Fruit fly (Drosophila melanogaster) whole organism, embryonic: ENCODE measurements around the gene CG7101.

Source experiments
- Aef1 ChIP-seq: fragments of 200-800 bp; sonication (Bioruptor generic); IDR thresholded peaks from 3 replicates; pipeline ENCODE4 v1.3.6; 2022; ENCODE audit warnings: missing biosample characterization, missing genetic modification characterization
- Bteb2 ChIP-seq: fragments of 200-800 bp; sonication (Bioruptor generic); optimal IDR thresholded peaks from 2 replicates; lab custom pipeline; 2016; ENCODE audit warnings: missing biosample characterization, missing genetic modification characterization
- CG11247 ChIP-seq: fragments of 200-800 bp; sonication (Bioruptor generic); IDR thresholded peaks from 2 replicates; pipeline ENCODE4 v1.3.6; 2022; ENCODE audit warnings: missing biosample characterization, missing genetic modification characterization
- CG12236 ChIP-seq: fragments of 200-800 bp; sonication (Bioruptor generic); optimal IDR thresholded peaks from 2 replicates; lab custom pipeline; 2016; ENCODE audit warnings: missing biosample characterization, missing genetic modification characterization
- CG12769 ChIP-seq: fragments of 200-800 bp; sonication (Bioruptor generic); optimal IDR thresholded peaks from 2 replicates; lab custom pipeline; 2019; ENCODE audit warnings: missing biosample characterization, mild to moderate bottlenecking, missing genetic modification characterization, moderate library complexity
- CG13775 ChIP-seq: fragments of 200-800 bp; sonication (Bioruptor generic); optimal IDR thresholded peaks from 3 replicates; lab custom pipeline; 2017; ENCODE audit warnings: missing biosample characterization, mild to moderate bottlenecking, missing genetic modification characterization
- CG16813 ChIP-seq: fragments of 200-800 bp; sonication (Bioruptor generic); IDR thresholded peaks from 3 replicates; pipeline ENCODE4 v1.3.6; 2022; ENCODE audit warnings: missing biosample characterization, missing genetic modification characterization; ENCODE audit not compliant: partially characterized antibody
- CG16863 ChIP-seq: fragments of 200-800 bp; sonication (Bioruptor generic); optimal IDR thresholded peaks from 3 replicates; lab custom pipeline; 2016; ENCODE audit warnings: missing biosample characterization, missing genetic modification characterization
- CG17568 ChIP-seq: fragments of 200-800 bp; sonication (Bioruptor generic); optimal IDR thresholded peaks from 2 replicates; lab custom pipeline; 2018; ENCODE audit warnings: missing biosample characterization, mild to moderate bottlenecking, missing genetic modification characterization, moderate library complexity
- CG2712 ChIP-seq: fragments of 200-800 bp; optimal IDR thresholded peaks from 3 replicates; lab custom pipeline; 2019; ENCODE audit warnings: missing biosample characterization, mild to moderate bottlenecking, missing genetic modification characterization, moderate library complexity
- CG31441 ChIP-seq: fragments of 200-800 bp; sonication (Bioruptor generic); IDR thresholded peaks from 2 replicates; pipeline ENCODE4 v1.3.6; 2022; ENCODE audit warnings: missing biosample characterization, missing genetic modification characterization
- CG3838 ChIP-seq: fragments of 200-800 bp; sonication (Bioruptor generic); optimal IDR thresholded peaks from 3 replicates; lab custom pipeline; 2016; ENCODE audit warnings: missing biosample characterization, missing genetic modification characterization
- CG6683 ChIP-seq: fragments of 200-800 bp; sonication (Bioruptor generic); optimal IDR thresholded peaks from 2 replicates; lab custom pipeline; 2017; ENCODE audit warnings: missing biosample characterization, mild to moderate bottlenecking, missing genetic modification characterization, missing genetic modification reagents
- CG7745 ChIP-seq: fragments of 200-800 bp; sonication (Bioruptor generic); optimal IDR thresholded peaks from 2 replicates; lab custom pipeline; 2018; ENCODE audit warnings: missing biosample characterization, mild to moderate bottlenecking, missing genetic modification characterization, moderate library complexity
- CG8388 ChIP-seq: fragments of 200-800 bp; sonication (Bioruptor generic); optimal IDR thresholded peaks from 2 replicates; lab custom pipeline; 2019; ENCODE audit warnings: missing biosample characterization, mild to moderate bottlenecking, missing genetic modification characterization, moderate library complexity
- CG9932 ChIP-seq: fragments of 200-800 bp; sonication (Bioruptor generic); IDR thresholded peaks from 2 replicates; pipeline ENCODE4 v1.3.6; 2022; ENCODE audit warnings: missing biosample characterization, missing genetic modification characterization
- D ChIP-seq, 2 experiments: fragments of 200-800 bp in 1 of 2; fragments of >200 bp in 1 of 2; sonication (Bioruptor generic) in 1 of 2; optimal IDR thresholded peaks; 2 replicates in 1 of 2; 3 replicates in 1 of 2; lab custom pipeline; 2017; ENCODE audit warnings: mild to moderate bottlenecking in 1 of 2, missing biosample characterization in 1 of 2, missing genetic modification characterization in 1 of 2, missing genetic modification reagents in 1 of 2
- D19A ChIP-seq: fragments of 200-800 bp; optimal IDR thresholded peaks from 3 replicates; lab custom pipeline; 2019; ENCODE audit warnings: missing biosample characterization, mild to moderate bottlenecking, missing genetic modification characterization, moderate library complexity
- Drgx ChIP-seq: fragments of 200-800 bp; sonication (Bioruptor generic); IDR thresholded peaks from 2 replicates; pipeline ENCODE4 v1.3.6; 2022; ENCODE audit warnings: missing biosample characterization, missing genetic modification characterization
- ERR ChIP-seq: fragments of 200-800 bp; sonication (Bioruptor generic); optimal IDR thresholded peaks from 2 replicates; lab custom pipeline; 2016; ENCODE audit warnings: missing biosample characterization, missing genetic modification characterization
- Ets65A ChIP-seq: fragments of 200-800 bp; sonication (Bioruptor generic); peaks from one replicate; lab custom pipeline; 2016; ENCODE audit warnings: missing biosample characterization, missing genetic modification characterization
- Fer1 ChIP-seq: fragments of 200-800 bp; sonication (Bioruptor generic); optimal IDR thresholded peaks from 2 replicates; lab custom pipeline; 2017; ENCODE audit warnings: missing biosample characterization, mild to moderate bottlenecking, missing genetic modification characterization
- Gug ChIP-seq: fragments of 200-800 bp; sonication (Bioruptor generic); IDR thresholded peaks from 4 replicates; pipeline ENCODE4 v1.3.6; 2022; ENCODE audit warnings: missing biosample characterization, missing genetic modification characterization
- HmgZ ChIP-seq: fragments of 200-800 bp; sonication (Bioruptor generic); optimal IDR thresholded peaks from 2 replicates; lab custom pipeline; 2018; ENCODE audit warnings: missing biosample characterization, mild to moderate bottlenecking, missing genetic modification characterization
- Mad ChIP-seq: fragments of 200-800 bp; sonication (Bioruptor generic); optimal IDR thresholded peaks from 2 replicates; lab custom pipeline; 2016; ENCODE audit warnings: missing biosample characterization, missing genetic modification characterization
- Meics ChIP-seq: fragments of 200-800 bp; sonication (Bioruptor generic); optimal IDR thresholded peaks from 2 replicates; lab custom pipeline; 2017; ENCODE audit warnings: missing biosample characterization, mild to moderate bottlenecking, missing genetic modification characterization
- Mrtf ChIP-seq: fragments of 200-800 bp; sonication (Bioruptor generic); IDR thresholded peaks from 3 replicates; pipeline ENCODE4 v1.3.6; 2022; ENCODE audit warnings: missing biosample characterization, missing genetic modification characterization
- NFAT ChIP-seq: fragments of 200-800 bp; sonication (Bioruptor generic); IDR thresholded peaks from 2 replicates; pipeline ENCODE4 v1.3.6; 2022; ENCODE audit warnings: missing biosample characterization, missing genetic modification characterization
- Xbp1 ChIP-seq: fragments of 200-800 bp; sonication (Bioruptor generic); optimal IDR thresholded peaks from 3 replicates; lab custom pipeline; 2016; ENCODE audit warnings: missing biosample characterization, mild to moderate bottlenecking, missing genetic modification characterization
- btn ChIP-seq: fragments of 200-800 bp; sonication (Bioruptor generic); optimal IDR thresholded peaks from 2 replicates; lab custom pipeline; 2016; ENCODE audit warnings: missing biosample characterization, missing genetic modification characterization
- chn ChIP-seq: fragments of 200-800 bp; sonication (Bioruptor generic); optimal IDR thresholded peaks from 2 replicates; lab custom pipeline; 2016; ENCODE audit warnings: missing biosample characterization, missing genetic modification characterization
- gfzf ChIP-seq: fragments of 200-800 bp; sonication (Bioruptor generic); optimal IDR thresholded peaks from 2 replicates; lab custom pipeline; 2016; ENCODE audit warnings: missing biosample characterization, mild to moderate bottlenecking, missing genetic modification characterization, moderate library complexity
- hbn ChIP-seq: fragments of 200-800 bp; sonication (Bioruptor generic); IDR thresholded peaks from 2 replicates; pipeline ENCODE4 v1.3.6; 2022; ENCODE audit warnings: missing biosample characterization, missing genetic modification characterization; ENCODE audit not compliant: partially characterized antibody
- klu ChIP-seq: fragments of 200-800 bp; sonication (Bioruptor generic); IDR thresholded peaks from 2 replicates; pipeline ENCODE4 v1.3.6; 2022; ENCODE audit warnings: missing biosample characterization, missing genetic modification characterization
- lov ChIP-seq, 2 experiments: fragments of 200-800 bp in 1 of 2; fragments of >200 bp in 1 of 2; sonication (Bioruptor generic) in 1 of 2; IDR thresholded peaks in 1 of 2; optimal IDR thresholded peaks in 1 of 2; 2 replicates in 1 of 2; 3 replicates in 1 of 2; pipeline versions ENCODE4 v1.3.6 to Lab custom; 2017 to 2022; ENCODE audit warnings: missing biosample characterization in 1 of 2, missing genetic modification characterization in 1 of 2
- luna ChIP-seq: fragments of 200-800 bp; sonication (Bioruptor generic); optimal IDR thresholded peaks from 2 replicates; lab custom pipeline; 2016; ENCODE audit warnings: missing biosample characterization, missing genetic modification characterization
- oc ChIP-seq: fragments of 200-800 bp; sonication (Bioruptor generic); optimal IDR thresholded peaks from 2 replicates; lab custom pipeline; 2018; ENCODE audit warnings: missing biosample characterization, mild to moderate bottlenecking, missing genetic modification characterization, moderate library complexity
- odd ChIP-seq: fragments of 200-800 bp; sonication (Bioruptor generic); optimal IDR thresholded peaks from 2 replicates; lab custom pipeline; 2017; ENCODE audit warnings: missing biosample characterization, mild to moderate bottlenecking, missing genetic modification characterization
- pzg ChIP-seq: fragments of 200-800 bp; sonication (Bioruptor generic); optimal IDR thresholded peaks from 3 replicates; lab custom pipeline; 2018; ENCODE audit warnings: missing biosample characterization, mild to moderate bottlenecking, missing genetic modification characterization, moderate library complexity
- salm ChIP-seq: fragments of 200-800 bp; sonication (Bioruptor generic); optimal IDR thresholded peaks from 2 replicates; lab custom pipeline; 2018; ENCODE audit warnings: missing biosample characterization, mild to moderate bottlenecking, missing genetic modification characterization
- sc ChIP-seq, 3 experiments: fragments of >200 bp in 2 of 3; fragments of 200-800 bp in 1 of 3; sonication (Bioruptor generic) in 1 of 3; optimal IDR thresholded peaks; 2 replicates in 2 of 3; 3 replicates in 1 of 3; lab custom pipeline; 2017; ENCODE audit warnings: mild to moderate bottlenecking in 1 of 3, missing biosample characterization in 1 of 3, missing genetic modification characterization in 1 of 3, missing genetic modification reagents in 1 of 3
- sna ChIP-seq: fragments of 200-800 bp; sonication (Bioruptor generic); IDR thresholded peaks from 2 replicates; pipeline ENCODE4 v1.3.6; 2022; ENCODE audit warnings: missing biosample characterization, missing genetic modification characterization; ENCODE audit not compliant: partially characterized antibody
- so ChIP-seq: fragments of 200-800 bp; sonication (Bioruptor generic); IDR thresholded peaks from 3 replicates; pipeline ENCODE4 v1.3.6; 2022; ENCODE audit warnings: missing biosample characterization, missing genetic modification characterization
- sr ChIP-seq: fragments of 200-800 bp; sonication (Bioruptor generic); IDR thresholded peaks from 3 replicates; pipeline ENCODE4 v1.3.6; 2022; ENCODE audit warnings: missing biosample characterization, missing genetic modification characterization
- ssp ChIP-seq: fragments of 200-800 bp; sonication (Bioruptor generic); IDR thresholded peaks from 2 replicates; pipeline ENCODE4 v1.3.6; 2022; ENCODE audit warnings: missing biosample characterization, missing genetic modification characterization
- vvl ChIP-seq: fragments of 200-800 bp; sonication (Bioruptor generic); IDR thresholded peaks from 2 replicates; pipeline ENCODE4 v1.3.6; 2022; ENCODE audit warnings: missing biosample characterization, missing genetic modification characterization
- wdn ChIP-seq: fragments of 200-800 bp; sonication (Bioruptor generic); IDR thresholded peaks from 2 replicates; pipeline ENCODE4 v1.3.6; 2022; ENCODE audit warnings: missing biosample characterization, missing genetic modification characterization

Gene CG7101

dm6 chrX:18848338-18849021 is 18.1 kb downstream of the CG7101 start, which contains the start of gene shop (continued):
- TF ChIP-seq lov (optimal IDR thresholded peaks at IDR 0.05; lab: Kevin White, UChicago) (no peak), lov (GFP tag; IDR thresholded peaks at IDR 0.05; lab: Robert Waterston, UW) (no peak), gfzf (GFP tag; lab: Kevin White, UChicago) (no peak), CG3838 (GFP tag; lab: Kevin White, UChicago) (peak; percentile 63), CG11247 (GFP tag; lab: Robert Waterston, UW) (peak; percentile 73), pzg (GFP tag; lab: Kevin White, UChicago) (peak; percentile 29), Xbp1 (peak; percentile 92), CG16813 (peak; percentile 46; the same call in 2 of the 3 replicates), hbn (GFP tag; lab: Robert Waterston, UW) (peak; percentile 42; the same call in 1 of the 2 replicates), oc (tag; lab: Kevin White, UChicago) (peak; percentile 28), CG31441 (GFP tag; lab: Robert Waterston, UW) (peak; percentile 94), luna (no peak), CG6683 (GFP tag; lab: Kevin White, UChicago) (peak; percentile 60), NFAT (GFP tag; lab: Robert Waterston, UW) (peak; percentile 61; the same call in 1 of the 2 replicates), vvl (GFP tag; lab: Robert Waterston, UW) (peak; percentile 60; the same call in 1 of the 2 replicates), Ets65A (GFP tag; lab: Kevin White, UChicago) (peak; percentile 97), Gug (GFP tag; lab: Robert Waterston, UW) (peak; percentile 76), Aef1 (GFP tag; lab: Robert Waterston, UW) (peak; percentile 71), salm (peak; percentile 75), klu (GFP tag; lab: Robert Waterston, UW) (peak; percentile 60; the same call in 1 of the 2 replicates), CG13775 (GFP tag; lab: Kevin White, UChicago) (peak; percentile 83), CG2712 (peak; percentile 87), CG16863 (GFP tag; lab: Kevin White, UChicago) (peak; percentile 94), Fer1 (GFP tag; lab: Kevin White, UChicago) (peak; percentile 84), CG7745 (no peak), D (optimal IDR thresholded peaks at IDR 0.05; lab: Kevin White, UChicago) (no peak), D (GFP tag; optimal IDR thresholded peaks at IDR 0.05; lab: Kevin White, UChicago) (peak; percentile 83), ssp (GFP tag; lab: Robert Waterston, UW) (peak; percentile 65), sc (optimal IDR thresholded peaks at IDR 0.05; lab: Kevin White, UChicago) (no peak), sc (GFP tag; optimal IDR thresholded peaks at IDR 0.05; lab: Kevin White, UChicago) (peak; percentile 63), D19A (tag; lab: Kevin White, UChicago) (peak; percentile 99), sr (GFP tag; lab: Robert Waterston, UW) (0 out of 3 replicates have a peak, but pooled peaks have one; percentile 34), btn (GFP tag; lab: Kevin White, UChicago) (no peak), CG9932 (GFP tag; lab: Robert Waterston, UW) (peak; percentile 73), Drgx (peak; percentile 66; the same call in 1 of the 2 replicates), chn (GFP tag; lab: Kevin White, UChicago) (peak; percentile 69), Bteb2 (peak; percentile 76), CG8388 (GFP tag; lab: Kevin White, UChicago) (peak; percentile 84), Mrtf (GFP tag; lab: Robert Waterston, UW) (peak; percentile 51; the same call in 1 of the 3 replicates), Mad (GFP tag; lab: Kevin White, UChicago) (peak; percentile 67), CG17568 (GFP tag; lab: Kevin White, UChicago) (no peak), sna (peak; percentile 52), wdn (GFP tag; lab: Robert Waterston, UW) (peak; percentile 52; the same call in 1 of the 2 replicates), Meics (GFP tag; lab: Kevin White, UChicago) (peak; percentile 90), CG12236 (GFP tag; lab: Kevin White, UChicago) (no peak), CG12769 (tag; lab: Kevin White, UChicago) (peak; percentile 89), ERR (GFP tag; lab: Kevin White, UChicago) (peak; percentile 56), so (GFP tag; lab: Robert Waterston, UW) (peak; percentile 83; the same call in 2 of the 3 replicates), odd (peak; percentile 71), HmgZ (tag; lab: Kevin White, UChicago) (peak; percentile 80)
